Worm (Caenorhabditis elegans) whole organism, young adult: Measurements from ENCODE around the gene C16A3.2.
A peak's percentile ranks its signal among the peaks of the same experiment; 100 is the strongest.

ENCODE experiments used
- C06A6.2 ChIP-seq: fragments of 200-800 bp; sonication (Bioruptor generic); conservative IDR thresholded peaks from 2 replicates; pipeline ENCODE4 v1.3.6; 2022; ENCODE audit warnings: missing genetic modification characterization, missing compliant biosample characterization
- F22D6.2 ChIP-seq: sonication (generic microtip); optimal IDR thresholded peaks from 2 replicates; lab custom pipeline; 2016; ENCODE audit warnings: mild to moderate bottlenecking, missing genetic modification characterization, missing compliant biosample characterization
- F23B12.7 ChIP-seq: sonication (generic microtip); optimal IDR thresholded peaks from 2 replicates; lab custom pipeline; 2017; ENCODE audit warnings: missing genetic modification characterization, mild to moderate bottlenecking, missing compliant biosample characterization, antibody characterized with exemption, moderate library complexity; ENCODE audit not compliant: insufficient read depth
- F33H1.4 ChIP-seq: fragments of 200-800 bp; sonication (Bioruptor generic); IDR thresholded peaks from 2 replicates; pipeline ENCODE4 v1.3.6; 2022; ENCODE audit warnings: missing genetic modification reagents, missing genetic modification characterization, missing compliant biosample characterization
- F49E8.2 ChIP-seq: sonication (generic microtip); optimal IDR thresholded peaks from 3 replicates; lab custom pipeline; 2017; ENCODE audit warnings: missing genetic modification characterization, mild to moderate bottlenecking, missing compliant biosample characterization, antibody characterized with exemption, moderate library complexity; ENCODE audit not compliant: insufficient read depth
- T26A5.8 ChIP-seq: sonication (generic microtip); optimal IDR thresholded peaks from 2 replicates; lab custom pipeline; 2016; ENCODE audit warnings: missing genetic modification characterization, missing compliant biosample characterization
- Y53F4B.3 ChIP-seq: fragments of 200-800 bp; sonication (Bioruptor generic); IDR thresholded peaks from 2 replicates; pipeline ENCODE4 v1.3.6; 2022; ENCODE audit warnings: missing genetic modification reagents, missing genetic modification characterization, missing compliant biosample characterization
- Y67H2A.10 ChIP-seq: fragments of 200-800 bp; sonication (Bioruptor generic); conservative IDR thresholded peaks from 2 replicates; pipeline ENCODE4 v1.3.6; 2022; ENCODE audit warnings: missing genetic modification reagents, missing genetic modification characterization, missing compliant biosample characterization
- akir-1 ChIP-seq: fragments of 200-800 bp; sonication (Bioruptor generic); optimal IDR thresholded peaks from 2 replicates; lab custom pipeline; 2018; ENCODE audit warnings: mild to moderate bottlenecking, missing genetic modification characterization, moderate library complexity, missing compliant biosample characterization
- ama-1 ChIP-seq, 3 experiments: fragments of 150-350 bp in 1 of 3; sonication (generic microtip) in 2 of 3; optimal IDR thresholded peaks; 2 replicates each; lab custom pipeline; 2014 to 2018; ENCODE audit warnings: missing biosample characterization in 2 of 3, missing genetic modification characterization in 2 of 3, missing genetic modification reagents in 2 of 3
- aptf-2 ChIP-seq: fragments of 200-800 bp; sonication (Bioruptor generic); conservative IDR thresholded peaks from 2 replicates; pipeline ENCODE4 v1.3.6; 2022; ENCODE audit warnings: missing genetic modification reagents, missing genetic modification characterization, missing compliant biosample characterization
- atf-7 ChIP-seq: sonication (generic microtip); optimal IDR thresholded peaks from 2 replicates; lab custom pipeline; 2017; ENCODE audit warnings: mild to moderate bottlenecking, missing genetic modification characterization, missing compliant biosample characterization
- bed-1 ChIP-seq: fragments of 200-800 bp; sonication (Bioruptor generic); IDR thresholded peaks from 2 replicates; pipeline ENCODE4 v1.3.6; 2022; ENCODE audit warnings: missing genetic modification reagents, missing genetic modification characterization, missing compliant biosample characterization
- ceh-100 ChIP-seq: fragments of 200-800 bp; sonication (Bioruptor generic); IDR thresholded peaks from 2 replicates; pipeline ENCODE4 v1.3.6; 2022; ENCODE audit warnings: missing genetic modification reagents, missing genetic modification characterization, missing compliant biosample characterization
- ceh-27 ChIP-seq: fragments of 200-800 bp; sonication (Bioruptor generic); optimal IDR thresholded peaks from 2 replicates; lab custom pipeline; 2018; ENCODE audit warnings: mild to moderate bottlenecking, missing genetic modification characterization, moderate library complexity, missing compliant biosample characterization
- ceh-79 ChIP-seq: sonication (generic microtip); optimal IDR thresholded peaks from 2 replicates; lab custom pipeline; 2017; ENCODE audit warnings: mild to moderate bottlenecking, missing genetic modification characterization, missing compliant biosample characterization
- ceh-91 ChIP-seq: fragments of 200-800 bp; sonication (Bioruptor generic); IDR thresholded peaks from 2 replicates; pipeline ENCODE4 v1.3.6; 2022; ENCODE audit warnings: missing genetic modification reagents, missing genetic modification characterization, missing compliant biosample characterization
- ekl-4 ChIP-seq: fragments of 200-800 bp; sonication (Bioruptor generic); IDR thresholded peaks from 2 replicates; pipeline ENCODE4 v1.3.6; 2022; ENCODE audit warnings: missing genetic modification reagents, missing genetic modification characterization, missing compliant biosample characterization
- gei-17 ChIP-seq: fragments of 200-800 bp; sonication (Bioruptor generic); optimal IDR thresholded peaks from 2 replicates; lab custom pipeline; 2018; ENCODE audit warnings: mild to moderate bottlenecking, missing genetic modification characterization, missing compliant biosample characterization
- him-1 ChIP-seq: sonication (generic microtip); optimal IDR thresholded peaks from 2 replicates; lab custom pipeline; 2016; ENCODE audit warnings: missing genotype, missing genetic modification reagents, missing genetic modification characterization, missing compliant biosample characterization
- lin-35 ChIP-seq, 3 experiments: fragments of 150-350 bp in 2 of 3; sonication (generic microtip) in 1 of 3; optimal IDR thresholded peaks; 2 replicates each; lab custom pipeline; 2014 to 2018; ENCODE audit warnings: missing biosample characterization in 3 of 3, missing genetic modification characterization in 3 of 3, missing genetic modification reagents in 3 of 3
- lir-1 ChIP-seq: fragments of 200-800 bp; sonication (Bioruptor generic); conservative IDR thresholded peaks from 2 replicates; pipeline ENCODE4 v1.3.6; 2022; ENCODE audit warnings: missing genetic modification reagents, missing genetic modification characterization, missing compliant biosample characterization
- lsl-1 ChIP-seq: fragments of 200-800 bp; sonication (Bioruptor generic); optimal IDR thresholded peaks from 2 replicates; lab custom pipeline; 2018; ENCODE audit warnings: mild to moderate bottlenecking, missing genetic modification characterization, moderate library complexity, missing compliant biosample characterization
- lsy-27 ChIP-seq: sonication (generic microtip); optimal IDR thresholded peaks from 2 replicates; lab custom pipeline; 2017; ENCODE audit warnings: missing genetic modification characterization, mild to moderate bottlenecking, missing compliant biosample characterization, antibody characterized with exemption, missing genotype, borderline replicate concordance; ENCODE audit not compliant: insufficient read depth
- madf-3 ChIP-seq: fragments of 200-800 bp; sonication (Bioruptor generic); IDR thresholded peaks from 2 replicates; pipeline ENCODE4 v1.3.6; 2022; ENCODE audit warnings: missing genetic modification reagents, missing genetic modification characterization, missing compliant biosample characterization
- madf-6 ChIP-seq: fragments of 200-800 bp; sonication (Bioruptor generic); IDR thresholded peaks from 2 replicates; pipeline ENCODE4 v1.3.6; 2022; ENCODE audit warnings: missing genetic modification reagents, missing genetic modification characterization, missing compliant biosample characterization
- mel-28 ChIP-seq: sonication (generic microtip); optimal IDR thresholded peaks from 2 replicates; lab custom pipeline; 2016; ENCODE audit warnings: borderline replicate concordance, mild to moderate bottlenecking, missing genetic modification characterization, missing compliant biosample characterization
- nfya-1 ChIP-seq: sonication (generic microtip); optimal IDR thresholded peaks from 2 replicates; lab custom pipeline; 2017; ENCODE audit warnings: antibody characterized with exemption, missing compliant biosample characterization, missing genetic modification characterization, borderline replicate concordance; ENCODE audit not compliant: insufficient read depth
- nhr-179 ChIP-seq: sonication (generic microtip); optimal IDR thresholded peaks from 2 replicates; lab custom pipeline; 2016; ENCODE audit warnings: mild to moderate bottlenecking, missing genetic modification characterization, missing compliant biosample characterization
- nhr-27 ChIP-seq: fragments of 200-800 bp; sonication (Bioruptor generic); optimal IDR thresholded peaks from 2 replicates; lab custom pipeline; 2018; ENCODE audit warnings: mild to moderate bottlenecking, missing genetic modification characterization, moderate library complexity, missing compliant biosample characterization
- nhr-80 ChIP-seq: sonication (generic microtip); optimal IDR thresholded peaks from 2 replicates; lab custom pipeline; 2016; ENCODE audit warnings: missing genetic modification characterization, missing compliant biosample characterization
- rec-8 ChIP-seq, 2 experiments: sonication (generic microtip); optimal IDR thresholded peaks; 2 replicates each; lab custom pipeline; 2016; ENCODE audit warnings: mild to moderate bottlenecking in 2 of 2, missing genetic modification characterization in 2 of 2, missing genetic modification reagents in 2 of 2, missing genotype in 2 of 2, missing biosample characterization in 1 of 2, missing compliant biosample characterization in 1 of 2, moderate library complexity in 1 of 2
- snpc-4 ChIP-seq, 5 experiments: fragments of 150-350 bp in 1 of 5; sonication (generic microtip) in 4 of 5; optimal IDR thresholded peaks; 2 replicates each; lab custom pipeline; 2014 to 2018; ENCODE audit warnings: missing genetic modification characterization in 5 of 5, missing biosample characterization in 3 of 5, antibody characterized with exemption in 2 of 5, mild to moderate bottlenecking in 2 of 5, missing compliant biosample characterization in 2 of 5, missing genotype in 2 of 5, moderate library complexity in 2 of 5, missing genetic modification reagents in 1 of 5
- somi-1 ChIP-seq: fragments of 200-800 bp; sonication (Bioruptor generic); optimal IDR thresholded peaks from 2 replicates; lab custom pipeline; 2018; ENCODE audit warnings: mild to moderate bottlenecking, missing genetic modification characterization, missing compliant biosample characterization
- sptf-2 ChIP-seq: fragments of 200-800 bp; sonication (Bioruptor generic); optimal IDR thresholded peaks from 2 replicates; lab custom pipeline; 2018; ENCODE audit warnings: mild to moderate bottlenecking, missing genetic modification characterization, missing compliant biosample characterization
- tbp1 ChIP-seq: fragments of 200-800 bp; sonication (Bioruptor generic); optimal IDR thresholded peaks from 2 replicates; lab custom pipeline; 2018; ENCODE audit warnings: mild to moderate bottlenecking, missing genetic modification characterization, missing compliant biosample characterization
- unc-62 ChIP-seq: fragments of 150-350 bp; optimal IDR thresholded peaks from 2 replicates; lab custom pipeline; 2014; ENCODE audit warnings: missing biosample characterization, missing genetic modification reagents, missing genetic modification characterization
- xnd-1 ChIP-seq: sonication (generic microtip); optimal IDR thresholded peaks from 2 replicates; lab custom pipeline; 2016; ENCODE audit warnings: missing genotype, missing genetic modification reagents, missing genetic modification characterization, missing compliant biosample characterization
- zim-3 ChIP-seq: sonication (generic microtip); optimal IDR thresholded peaks from 2 replicates; lab custom pipeline; 2017; ENCODE audit warnings: mild to moderate bottlenecking, missing genetic modification characterization, moderate library complexity, missing compliant biosample characterization
- ztf-18 ChIP-seq: sonication (generic microtip); optimal IDR thresholded peaks from 2 replicates; lab custom pipeline; 2016; ENCODE audit warnings: missing genotype, mild to moderate bottlenecking, missing genetic modification characterization, missing compliant biosample characterization
- ztf-25 ChIP-seq: fragments of 200-800 bp; sonication (Bioruptor generic); IDR thresholded peaks from 2 replicates; pipeline ENCODE4 v1.3.6; 2022; ENCODE audit warnings: missing genetic modification reagents, missing genetic modification characterization, missing compliant biosample characterization
- ztf-26 ChIP-seq: sonication (generic microtip); optimal IDR thresholded peaks from 2 replicates; lab custom pipeline; 2017; ENCODE audit warnings: missing genetic modification characterization, missing compliant biosample characterization
- ztf-3 ChIP-seq: fragments of 200-800 bp; sonication (Bioruptor generic); optimal IDR thresholded peaks from 2 replicates; lab custom pipeline; 2018; ENCODE audit warnings: mild to moderate bottlenecking, missing genetic modification characterization, missing compliant biosample characterization

The C16A3.2 gene

DNA sequence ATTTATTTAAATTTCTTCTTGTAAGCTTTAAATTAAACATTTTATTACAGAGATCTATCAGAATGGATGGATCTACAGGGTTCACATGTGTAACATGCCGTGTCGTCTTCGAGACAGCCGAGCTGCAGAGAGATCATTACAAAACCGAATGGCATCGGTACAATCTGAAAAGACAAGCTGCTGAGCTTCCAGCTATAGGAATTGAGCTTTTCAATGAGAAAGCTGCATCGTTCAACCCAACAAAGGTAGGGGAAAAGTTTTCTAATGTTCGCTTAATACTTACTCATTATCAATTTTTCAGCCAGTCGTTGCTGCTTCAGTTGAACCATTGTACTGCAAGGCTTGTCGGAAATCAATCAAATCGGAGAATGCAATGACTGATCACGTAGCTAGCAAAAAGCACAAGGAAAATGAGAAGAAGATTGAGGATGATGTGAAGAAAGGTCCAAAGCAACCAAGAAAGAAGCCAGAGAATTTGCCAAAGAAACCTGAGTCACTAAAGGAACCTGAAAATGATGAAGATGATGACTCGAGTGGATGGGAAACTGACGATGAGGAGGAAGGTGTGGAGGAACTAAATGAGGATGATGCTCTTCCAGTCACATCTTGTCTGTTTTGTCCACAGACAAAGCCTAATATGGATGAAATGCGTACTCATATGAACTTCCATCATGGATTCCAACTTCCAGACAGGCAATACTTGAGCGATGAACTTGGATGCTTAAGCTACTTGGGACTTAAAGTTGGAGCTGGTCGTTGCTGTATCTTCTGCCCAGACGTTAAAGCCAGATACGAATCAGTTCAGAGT, 7.8 kb upstream of the C16A3.2 start, which contains the start of gene znf-622 (continued):
- TF ChIP-seq lsy-27 (no peak), ekl-4 (GFP tag; lab: Robert Waterston, UW) (no peak), ceh-100 (GFP tag; lab: Robert Waterston, UW) (no peak), zim-3 (no peak)

ce11 chrIII:6382987-6383602, 6.5 kb upstream of the C16A3.2 start, which contains the start of gene let-716:
Gene let-716, plus strand, starts transcription at chrIII:6383552.
- no peak for TF ChIP-seq T26A5.8 (tag; lab: Kevin White, UChicago)
- peak; percentile 1 for TF ChIP-seq ztf-18 (tag; lab: Kevin White, UChicago)
- TF ChIP-seq ztf-25 = no peak
- no peak for TF ChIP-seq ztf-26
- TF ChIP-seq nhr-80 = no peak
- no peak for TF ChIP-seq lir-1 (GFP tag; lab: Robert Waterston, UW)
- no peak for TF ChIP-seq ztf-3 (GFP tag; lab: Kevin White, UChicago)
- no peak for TF ChIP-seq gei-17 (GFP tag; lab: Kevin White, UChicago)
- no peak for TF ChIP-seq F22D6.2 (tag; lab: Kevin White, UChicago)
- no peak for TF ChIP-seq C06A6.2 (GFP tag; lab: Robert Waterston, UW)
- TF ChIP-seq tbp1 (GFP tag; lab: Kevin White, UChicago) = no peak
- TF ChIP-seq ekl-4 (GFP tag; lab: Robert Waterston, UW) = no peak
- TF ChIP-seq bed-1 (GFP tag; lab: Robert Waterston, UW) = no peak
- no peak for TF ChIP-seq Y53F4B.3 (GFP tag; lab: Robert Waterston, UW)
- peak; percentile 59 for TF ChIP-seq F49E8.2 (tag; lab: Kevin White, UChicago)
- peak; percentile 14 for TF ChIP-seq xnd-1
- TF ChIP-seq F33H1.4 (GFP tag; lab: Robert Waterston, UW) = peak; percentile 64
- no peak for TF ChIP-seq nhr-179 (tag; lab: Kevin White, UChicago)
- TF ChIP-seq lin-35 (GFP tag; optimal IDR thresholded peaks at IDR 0.05; lab: Kevin White, UChicago) = peak in 1 of 3 experiments; percentile 39
- peak; percentile 30; the same call in 1 of the 2 replicates for TF ChIP-seq madf-6 (GFP tag; lab: Robert Waterston, UW)
- no peak for TF ChIP-seq madf-3 (GFP tag; lab: Robert Waterston, UW)
- no peak for TF ChIP-seq ama-1 (optimal IDR thresholded peaks at IDR 0.05; lab: Kevin White, UChicago)
- peak in 1 of 2 experiments; percentile 2 for TF ChIP-seq ama-1 (GFP tag; optimal IDR thresholded peaks at IDR 0.05; lab: Kevin White, UChicago)
- peak; percentile 87 for TF ChIP-seq lsl-1
- TF ChIP-seq snpc-4 (GFP tag; optimal IDR thresholded peaks at IDR 0.05; lab: Kevin White, UChicago) = no peak
- no peak for TF ChIP-seq snpc-4 (tag; optimal IDR thresholded peaks at IDR 0.05; lab: Kevin White, UChicago)
- TF ChIP-seq akir-1 (GFP tag; lab: Kevin White, UChicago) = no peak
- no peak for TF ChIP-seq atf-7 (tag; lab: Kevin White, UChicago)
- TF ChIP-seq ceh-27 = no peak
- no peak for TF ChIP-seq somi-1 (GFP tag; lab: Kevin White, UChicago)
- no peak for TF ChIP-seq rec-8 (tag; optimal IDR thresholded peaks at IDR 0.05; lab: Kevin White, UChicago)
- peak; percentile 20 for TF ChIP-seq F23B12.7 (tag; lab: Kevin White, UChicago)
- TF ChIP-seq him-1 = peak; percentile 42
- TF ChIP-seq ceh-100 (GFP tag; lab: Robert Waterston, UW) = no peak
- TF ChIP-seq unc-62 = no peak
- no peak for TF ChIP-seq nfya-1 (tag; lab: Kevin White, UChicago)
- no peak for TF ChIP-seq mel-28 (tag; lab: Kevin White, UChicago)
- TF ChIP-seq ceh-79 (tag; lab: Kevin White, UChicago) = no peak
- TF ChIP-seq ceh-91 (GFP tag; lab: Robert Waterston, UW) = no peak
- TF ChIP-seq aptf-2 (GFP tag; lab: Robert Waterston, UW) = no peak
- TF ChIP-seq nhr-27 (tag; lab: Kevin White, UChicago) = no peak
- TF ChIP-seq sptf-2 (GFP tag; lab: Kevin White, UChicago) = no peak
- no peak for TF ChIP-seq Y67H2A.10 (GFP tag; lab: Robert Waterston, UW)
